Worm (Caenorhabditis elegans): ENCODE measurements around the gene ulp-1.

ulp-1 gene

DNA sequence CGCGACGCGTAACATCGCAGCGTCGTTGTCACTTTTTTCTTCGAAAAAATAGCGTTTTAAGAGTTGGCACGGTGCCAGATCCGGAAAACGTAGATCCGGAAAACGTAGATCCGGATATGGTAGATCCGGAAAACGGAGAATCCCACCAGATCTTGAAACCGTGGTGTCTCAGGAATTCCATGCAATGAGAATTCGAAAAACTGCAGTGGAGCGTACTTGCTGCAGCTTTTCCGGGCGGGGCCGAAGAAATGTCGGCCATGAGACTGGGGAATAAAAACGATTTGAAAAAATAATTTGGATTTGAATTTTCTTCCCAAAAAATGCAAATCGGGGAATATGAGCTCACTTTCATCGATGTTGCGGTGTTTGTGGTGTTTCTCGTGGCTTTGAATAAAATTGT is 2.9 kb upstream of the ulp-1 start, which contains the start of gene K10D2.5:
Gene K10D2.5 (plus strand): TSS at position 251 of the 400 bp plus-strand sequence.
- TF ChIP-seq pha-4 (tag; optimal IDR thresholded peaks at IDR 0.05), result no peak
- peak; percentile 78 for TF ChIP-seq nfya-1 (tag; optimal IDR thresholded peaks at IDR 0.05)
- TF ChIP-seq syd-9 (tag; optimal IDR thresholded peaks at IDR 0.05), result peak; percentile 82
- peak; percentile 100 for TF ChIP-seq C08G9.2 (tag; optimal IDR thresholded peaks at IDR 0.05)
- TF ChIP-seq dmd-4 (tag; optimal IDR thresholded peaks at IDR 0.05; ENCODE audit: borderline replicate concordance), result peak; percentile 87
- TF ChIP-seq ceh-24 (tag; optimal IDR thresholded peaks at IDR 0.05), result no peak
- peak; percentile 84 for TF ChIP-seq elt-2 (tag; optimal IDR thresholded peaks at IDR 0.05)
- peak; percentile 92 for TF ChIP-seq zip-5 (tag; optimal IDR thresholded peaks at IDR 0.05)
- peak; percentile 99 for TF ChIP-seq ceh-2 (tag; optimal IDR thresholded peaks at IDR 0.05)
- TF ChIP-seq unc-86 (tag; optimal IDR thresholded peaks at IDR 0.05), result peak; percentile 78
- peak; percentile 99 for TF ChIP-seq rnt-1 (tag; optimal IDR thresholded peaks at IDR 0.05)
- TF ChIP-seq tbx-2 (tag; optimal IDR thresholded peaks at IDR 0.05), result peak; percentile 99
- peak; percentile 93 for TF ChIP-seq fax-1 (tag; optimal IDR thresholded peaks at IDR 0.05)
- TF ChIP-seq ttx-3 (tag; optimal IDR thresholded peaks at IDR 0.05), result no peak
- peak; percentile 15 for TF ChIP-seq pat-9 (tag; optimal IDR thresholded peaks at IDR 0.05)
- no peak for TF ChIP-seq ceh-9 (tag; optimal IDR thresholded peaks at IDR 0.05)
- TF ChIP-seq C38D4.7 (GFP tag; optimal IDR thresholded peaks at IDR 0.05), result no peak
- TF ChIP-seq ceh-31 (tag; optimal IDR thresholded peaks at IDR 0.05), result peak; percentile 100
- TF ChIP-seq pros-1 (tag; optimal IDR thresholded peaks at IDR 0.05), result peak; percentile 51
- TF ChIP-seq fkh-6 (tag; optimal IDR thresholded peaks at IDR 0.05), result peak; percentile 85
- TF ChIP-seq ceh-45 (GFP tag; IDR thresholded peaks at IDR 0.05), result 0 out of 2 replicates have a peak, but pooled peaks have one; percentile 16
- TF ChIP-seq hlh-8 (tag; optimal IDR thresholded peaks at IDR 0.05), result peak; percentile 95
- no peak for TF ChIP-seq pha-2 (tag; optimal IDR thresholded peaks at IDR 0.05)
- TF ChIP-seq Y22D7AL.16 (tag; optimal IDR thresholded peaks at IDR 0.05), result no peak
- TF ChIP-seq dve-1 (tag; optimal IDR thresholded peaks at IDR 0.05), result peak; percentile 69
- TF ChIP-seq hlh-15 (tag; optimal IDR thresholded peaks at IDR 0.05), result peak; percentile 52
- peak; percentile 91 for TF ChIP-seq elt-4 (tag; optimal IDR thresholded peaks at IDR 0.05)
- no peak for TF ChIP-seq npax-4 (tag; optimal IDR thresholded peaks at IDR 0.05)
- peak; percentile 55 for TF ChIP-seq gmeb-2 (tag; optimal IDR thresholded peaks at IDR 0.05)
- TF ChIP-seq lim-6 (tag; optimal IDR thresholded peaks at IDR 0.05), result peak; percentile 96
- peak; percentile 79 for TF ChIP-seq sdc-2 (tag; optimal IDR thresholded peaks at IDR 0.05)
- TF ChIP-seq F13H6.1 (tag; optimal IDR thresholded peaks at IDR 0.05), result peak; percentile 91
- peak; percentile 95 for TF ChIP-seq ceh-18 (tag; optimal IDR thresholded peaks at IDR 0.05)
- TF ChIP-seq mec-3 (tag; optimal IDR thresholded peaks at IDR 0.05; ENCODE audit: borderline replicate concordance), result peak; percentile 98
- TF ChIP-seq hlh-6 (tag; optimal IDR thresholded peaks at IDR 0.05), result peak; percentile 89
- no peak for TF ChIP-seq ceh-30 (tag; optimal IDR thresholded peaks at IDR 0.05)
- TF ChIP-seq T23F11.4 (GFP tag; optimal IDR thresholded peaks at IDR 0.05), result no peak
- TF ChIP-seq pax-1 (tag; optimal IDR thresholded peaks at IDR 0.05), result peak; percentile 49
- TF ChIP-seq nhr-232 (tag; optimal IDR thresholded peaks at IDR 0.05), result peak; percentile 25
- peak; percentile 23 for TF ChIP-seq sox-2 (GFP tag; IDR thresholded peaks at IDR 0.05)
- peak; percentile 49 for TF ChIP-seq hlh-13 (GFP tag; optimal IDR thresholded peaks at IDR 0.05)
- TF ChIP-seq pag-3 (tag; optimal IDR thresholded peaks at IDR 0.05; ENCODE audit: borderline replicate concordance), result peak; percentile 78
- peak; percentile 100 for TF ChIP-seq ets-4 (tag; optimal IDR thresholded peaks at IDR 0.05)
- peak; percentile 92 for TF ChIP-seq ztf-16 (tag; optimal IDR thresholded peaks at IDR 0.05)
- TF ChIP-seq ref-2 (tag; optimal IDR thresholded peaks at IDR 0.05), result peak; percentile 99
- no peak for TF ChIP-seq che-1 (tag; optimal IDR thresholded peaks at IDR 0.05)
- no peak for TF ChIP-seq lin-11 (tag; optimal IDR thresholded peaks at IDR 0.05)
- TF ChIP-seq odd-2 (tag; optimal IDR thresholded peaks at IDR 0.05), result no peak
- TF ChIP-seq sox-4 (tag; optimal IDR thresholded peaks at IDR 0.05), result no peak
- peak; percentile 89 for TF ChIP-seq eyg-1 (tag; optimal IDR thresholded peaks at IDR 0.05)
- peak; percentile 79 for TF ChIP-seq unc-3 (GFP tag; conservative IDR thresholded peaks at IDR 0.05)
- TF ChIP-seq unc-3 (tag; optimal IDR thresholded peaks at IDR 0.05), result peak; percentile 45
- TF ChIP-seq pqm-1 (tag; optimal IDR thresholded peaks at IDR 0.05), result peak; percentile 94
- TF ChIP-seq unc-55 (GFP tag; optimal IDR thresholded peaks at IDR 0.05), result no peak

Data from whole organism, late embryonic.